Worm (Caenorhabditis elegans) whole organism, L4 larva: ENCODE measurements around the gene sri-72.

Experiments
- R02D3.7 ChIP-seq: fragments of 150-350 bp; sonication (generic microtip); optimal IDR thresholded peaks from 3 replicates; lab custom pipeline; 2014; ENCODE audit warnings: missing biosample characterization, missing genetic modification characterization
- dmd-6 ChIP-seq: fragments of 200-800 bp; sonication (Bioruptor generic); IDR thresholded peaks from 2 replicates; pipeline ENCODE4 v1.3.6; 2022; ENCODE audit warnings: missing genetic modification reagents, missing genetic modification characterization, missing compliant biosample characterization
- lin-39 ChIP-seq: fragments of 150-350 bp; optimal IDR thresholded peaks from 2 replicates; lab custom pipeline; 2014; ENCODE audit warnings: missing biosample characterization, missing genetic modification reagents, missing genetic modification characterization
- mdl-1 ChIP-seq, 2 experiments: fragments of 150-350 bp in 1 of 2; sonication (generic microtip) in 1 of 2; optimal IDR thresholded peaks; 2 replicates each; lab custom pipeline; 2014 to 2017; ENCODE audit warnings: missing biosample characterization in 2 of 2, missing genetic modification characterization in 2 of 2
- nhr-11 ChIP-seq: fragments of 150-350 bp; optimal IDR thresholded peaks from 2 replicates; lab custom pipeline; 2014; ENCODE audit warnings: missing biosample characterization, missing genetic modification characterization
- nhr-237 ChIP-seq: sonication (generic microtip); optimal IDR thresholded peaks from 2 replicates; lab custom pipeline; 2017; ENCODE audit warnings: missing biosample characterization, missing genetic modification characterization
- rbr-2 ChIP-seq: sonication (generic microtip); optimal IDR thresholded peaks from 2 replicates; lab custom pipeline; 2016; ENCODE audit warnings: missing genotype, missing genetic modification characterization, missing compliant biosample characterization
- ztf-11 ChIP-seq: fragments of 150-350 bp; optimal IDR thresholded peaks from 2 replicates; lab custom pipeline; 2014; ENCODE audit warnings: missing biosample characterization, missing genetic modification characterization

- no peak for TF ChIP-seq ztf-11 (tag; lab: Kevin White, UChicago)
- no peak for TF ChIP-seq lin-39 (tag; lab: Kevin White, UChicago)
- TF ChIP-seq dmd-6 (GFP tag; lab: Robert Waterston, UW): no peak
- no peak for TF ChIP-seq rbr-2 (tag; lab: Kevin White, UChicago)
- TF ChIP-seq nhr-237: no peak
- TF ChIP-seq mdl-1 (tag; optimal IDR thresholded peaks at IDR 0.05; lab: Kevin White, UChicago): no peak
- TF ChIP-seq nhr-11 (tag; lab: Kevin White, UChicago): no peak
- no peak for TF ChIP-seq R02D3.7 (tag; lab: Kevin White, UChicago)
Measured at ce11 chrV:610217-610616, 42.2 kb upstream of the sri-72 start, which contains the start of gene nhr-90.
